Worm (Caenorhabditis elegans) whole organism, L2 larva: ENCODE data around the gene H12I13.6.

Experiments
- C34F6.9 ChIP-seq: fragments of 150-350 bp; optimal IDR thresholded peaks from 2 replicates; lab custom pipeline; 2014; ENCODE audit warnings: missing biosample characterization, missing genetic modification characterization
- R02D3.7 ChIP-seq: fragments of 150-350 bp; optimal IDR thresholded peaks from 2 replicates; lab custom pipeline; 2014; ENCODE audit warnings: missing biosample characterization, missing genetic modification characterization
- alr-1 ChIP-seq: fragments of 150-350 bp; optimal IDR thresholded peaks from 2 replicates; lab custom pipeline; 2014; ENCODE audit warnings: missing biosample characterization, missing genetic modification characterization
- blmp-1 ChIP-seq: sonication (generic microtip); optimal IDR thresholded peaks from 2 replicates; lab custom pipeline; 2017; ENCODE audit warnings: missing genetic modification characterization, mild to moderate bottlenecking, missing compliant biosample characterization, antibody characterized with exemption, moderate library complexity; ENCODE audit not compliant: insufficient read depth
- ceh-82 ChIP-seq: fragments of 150-350 bp; optimal IDR thresholded peaks from 2 replicates; lab custom pipeline; 2014; ENCODE audit warnings: missing biosample characterization, missing genetic modification characterization
- crh-2 ChIP-seq: sonication (generic microtip); optimal IDR thresholded peaks from 2 replicates; lab custom pipeline; 2017; ENCODE audit warnings: missing biosample characterization, missing genetic modification characterization
- egl-27 ChIP-seq: sonication (generic microtip); optimal IDR thresholded peaks from 3 replicates; lab custom pipeline; 2017; ENCODE audit warnings: missing biosample characterization, missing genetic modification reagents, missing genetic modification characterization
- elt-1 ChIP-seq: fragments of 150-350 bp; optimal IDR thresholded peaks from 2 replicates; lab custom pipeline; 2014; ENCODE audit warnings: missing biosample characterization, missing genetic modification characterization
- elt-3 ChIP-seq: sonication (generic microtip); optimal IDR thresholded peaks from 2 replicates; lab custom pipeline; 2017; ENCODE audit warnings: missing biosample characterization, missing genetic modification characterization
- fos-1 ChIP-seq: fragments of 150-350 bp; optimal IDR thresholded peaks from 2 replicates; lab custom pipeline; 2014; ENCODE audit warnings: missing biosample characterization, missing genetic modification characterization
- lin-11 ChIP-seq: fragments of 150-350 bp; sonication (generic microtip); optimal IDR thresholded peaks from 2 replicates; lab custom pipeline; 2014; ENCODE audit warnings: missing biosample characterization, missing genetic modification characterization, inconsistent platforms, mixed read lengths
- lin-13 ChIP-seq: fragments of 150-350 bp; optimal IDR thresholded peaks from 2 replicates; lab custom pipeline; 2014; ENCODE audit warnings: missing biosample characterization, missing genetic modification reagents, missing genetic modification characterization
- mab-5 ChIP-seq: fragments of 150-350 bp; optimal IDR thresholded peaks from 2 replicates; lab custom pipeline; 2014; ENCODE audit warnings: missing biosample characterization, missing genetic modification characterization
- mbf-1 ChIP-seq: sonication (generic microtip); optimal IDR thresholded peaks from 2 replicates; lab custom pipeline; 2017; ENCODE audit warnings: missing biosample characterization, missing genetic modification characterization
- nhr-12 ChIP-seq: fragments of 150-350 bp; optimal IDR thresholded peaks from 2 replicates; lab custom pipeline; 2014; ENCODE audit warnings: missing biosample characterization, missing genetic modification characterization
- nhr-129 ChIP-seq: fragments of 150-350 bp; optimal IDR thresholded peaks from 2 replicates; lab custom pipeline; 2014; ENCODE audit warnings: missing biosample characterization, missing genetic modification characterization
- nhr-23 ChIP-seq: fragments of 150-350 bp; optimal IDR thresholded peaks from 2 replicates; lab custom pipeline; 2014; ENCODE audit warnings: missing biosample characterization, missing genetic modification reagents, missing genetic modification characterization
- nhr-237 ChIP-seq: fragments of 150-350 bp; optimal IDR thresholded peaks from 2 replicates; lab custom pipeline; 2014; ENCODE audit warnings: missing biosample characterization, missing genetic modification characterization
- nhr-25 ChIP-seq: fragments of 150-350 bp; sonication (generic microtip); optimal IDR thresholded peaks from 3 replicates; lab custom pipeline; 2014; ENCODE audit warnings: missing biosample characterization, missing genetic modification characterization
- nhr-6 ChIP-seq: fragments of 150-350 bp; optimal IDR thresholded peaks from 2 replicates; lab custom pipeline; 2014; ENCODE audit warnings: missing biosample characterization, missing genetic modification characterization
- nhr-77 ChIP-seq: fragments of 150-350 bp; optimal IDR thresholded peaks from 2 replicates; lab custom pipeline; 2014; ENCODE audit warnings: missing biosample characterization, missing genetic modification characterization
- peb-1 ChIP-seq: fragments of 150-350 bp; optimal IDR thresholded peaks from 2 replicates; lab custom pipeline; 2014; ENCODE audit warnings: missing biosample characterization, missing genetic modification characterization
- skn-1 ChIP-seq: sonication (generic microtip); optimal IDR thresholded peaks from 2 replicates; lab custom pipeline; 2017; ENCODE audit warnings: missing biosample characterization, missing genetic modification characterization
- sma-9 ChIP-seq, 2 experiments: fragments of 150-350 bp in 1 of 2; sonication (generic microtip) in 1 of 2; optimal IDR thresholded peaks; 2 replicates each; lab custom pipeline; 2014 to 2016; ENCODE audit warnings: missing genetic modification characterization in 2 of 2, mild to moderate bottlenecking in 1 of 2, missing biosample characterization in 1 of 2, missing compliant biosample characterization in 1 of 2, missing genetic modification reagents in 1 of 2, moderate library complexity in 1 of 2
- snpc-4 ChIP-seq: fragments of 150-350 bp; optimal IDR thresholded peaks from 2 replicates; lab custom pipeline; 2014; ENCODE audit warnings: missing biosample characterization, missing genetic modification characterization
- unc-39 ChIP-seq: fragments of 150-350 bp; optimal IDR thresholded peaks from 2 replicates; lab custom pipeline; 2014; ENCODE audit warnings: missing biosample characterization, missing genetic modification characterization
- ztf-1 ChIP-seq: fragments of 200-800 bp; sonication (Bioruptor generic); conservative IDR thresholded peaks from 2 replicates; pipeline ENCODE4 v1.3.6; 2022; ENCODE audit warnings: missing genetic modification characterization, missing compliant biosample characterization
- ztf-4 ChIP-seq: fragments of 150-350 bp; optimal IDR thresholded peaks from 2 replicates; lab custom pipeline; 2014; ENCODE audit warnings: missing biosample characterization, missing genetic modification characterization

H12I13.6 gene

DNA sequence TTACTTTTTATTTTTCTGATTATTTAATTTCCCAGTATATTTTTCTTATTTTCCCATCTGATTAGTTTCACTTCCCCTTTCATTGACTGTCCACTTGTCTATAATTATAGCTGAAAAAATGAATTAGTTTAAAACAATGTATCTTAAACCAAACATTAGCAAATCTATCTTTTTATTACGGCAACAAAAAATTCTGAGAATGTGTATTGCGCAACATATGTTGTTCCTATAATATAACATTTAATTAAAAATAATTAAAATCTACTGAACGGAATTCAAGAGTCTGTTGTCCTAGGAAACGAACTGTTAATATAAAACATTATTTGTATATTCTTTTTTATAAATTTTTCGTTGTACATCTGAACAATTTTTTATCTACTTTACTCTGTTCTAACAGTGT, 32.3 kb downstream of the H12I13.6 start:
- no peak for TF ChIP-seq nhr-77 (tag; lab: Kevin White, UChicago)
- no peak for TF ChIP-seq ceh-82 (tag; lab: Kevin White, UChicago)
- no peak for TF ChIP-seq elt-3 (tag; lab: Kevin White, UChicago)
- no peak for TF ChIP-seq nhr-129
- no peak for TF ChIP-seq nhr-25 (tag; lab: Kevin White, UChicago)
- no peak for TF ChIP-seq blmp-1
- TF ChIP-seq C34F6.9 (tag; lab: Kevin White, UChicago), result no peak
- TF ChIP-seq mab-5 (tag; lab: Kevin White, UChicago), result no peak
- TF ChIP-seq peb-1 (tag; lab: Kevin White, UChicago), result no peak
- no peak for TF ChIP-seq snpc-4
- TF ChIP-seq fos-1 (tag; lab: Kevin White, UChicago), result no peak
- TF ChIP-seq nhr-6, result no peak

DNA sequence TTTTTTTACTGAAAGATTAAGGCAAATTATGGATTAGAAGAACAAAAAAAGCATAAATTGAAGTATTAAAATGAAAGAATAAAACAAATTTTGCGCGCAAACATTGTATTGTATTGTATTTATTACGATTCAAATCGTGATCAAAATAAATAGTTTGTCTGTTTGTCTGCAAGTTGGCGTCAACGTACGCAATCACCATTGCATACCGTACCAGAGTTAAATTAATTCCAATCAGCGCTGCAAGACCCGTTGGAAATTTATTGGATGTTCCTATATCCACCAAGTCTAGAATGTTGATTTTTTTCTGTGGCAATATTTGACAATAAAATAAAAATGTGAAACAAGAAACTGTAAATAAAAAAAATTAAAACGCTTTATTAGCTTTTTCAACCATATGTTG, 35.5 kb downstream of the H12I13.6 start, which contains the start of gene heri-1:
Gene heri-1 (minus strand): TSS at position 8 of the 400 bp plus-strand sequence.
- TF ChIP-seq peb-1 (tag; lab: Kevin White, UChicago) (no peak), fos-1 (tag; lab: Kevin White, UChicago) (no peak), R02D3.7 (tag; lab: Kevin White, UChicago) (no peak), lin-13 (GFP tag; lab: Kevin White, UChicago) (no peak), nhr-237 (tag; lab: Kevin White, UChicago) (no peak), ztf-4 (tag; lab: Kevin White, UChicago) (no peak), mab-5 (tag; lab: Kevin White, UChicago) (no peak), nhr-12 (tag; lab: Kevin White, UChicago) (no peak), blmp-1 (no peak), nhr-129 (no peak), nhr-6 (no peak), crh-2 (no peak), unc-39 (tag; lab: Kevin White, UChicago) (no peak)
- TF ChIP-seq, all 48 proteins: peak for 0

DNA sequence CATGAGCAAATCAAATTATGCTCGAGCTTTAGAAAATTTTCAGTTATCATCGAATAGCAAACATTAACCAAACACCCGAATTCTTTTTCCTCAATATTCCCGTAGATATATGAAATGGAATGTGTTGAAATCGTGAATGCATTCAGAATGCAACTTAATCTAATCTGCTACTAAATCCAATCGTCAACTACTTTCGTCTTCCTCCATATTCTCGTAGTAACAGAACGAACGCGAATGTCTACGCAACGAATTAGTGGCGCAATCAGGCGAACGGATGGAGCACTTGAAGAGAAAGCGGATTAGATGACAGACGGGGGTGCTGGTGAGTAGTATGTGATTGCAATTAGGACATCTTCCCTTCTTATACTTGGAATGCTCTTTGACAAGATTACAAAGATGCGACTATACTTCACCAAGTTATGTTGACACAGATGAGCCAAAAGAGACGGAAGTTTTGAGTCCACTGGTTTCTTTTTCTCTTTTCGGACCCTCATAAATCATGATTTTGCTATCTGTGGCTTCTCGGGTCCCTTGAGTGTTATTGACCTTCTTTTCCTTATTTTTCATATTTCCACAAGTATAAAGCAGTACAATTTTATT, 36.2 kb downstream of the H12I13.6 start:
- TF ChIP-seq skn-1 (tag; lab: Kevin White, UChicago) (no peak), mab-5 (tag; lab: Kevin White, UChicago) (peak; percentile 73)
- TF ChIP-seq, all 48 proteins: peak for 1

DNA sequence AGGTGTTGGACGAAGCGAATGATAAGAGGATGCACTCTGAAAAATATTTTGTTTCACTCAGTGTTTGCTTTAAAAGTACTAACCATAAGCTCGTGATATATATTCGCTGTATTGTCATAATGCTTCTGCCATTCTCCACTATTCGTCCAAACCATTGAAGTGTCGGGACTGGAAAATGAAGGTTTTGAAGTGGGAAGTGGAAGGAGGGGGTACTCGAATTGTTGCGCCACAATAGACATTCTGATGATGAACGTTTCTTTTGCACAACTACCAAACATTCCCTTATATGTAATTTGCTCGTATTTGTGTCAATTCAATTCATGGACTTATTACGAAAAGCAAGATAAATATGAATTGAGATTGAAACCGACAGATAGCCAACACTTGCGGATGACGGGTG, 37.6 kb downstream of the H12I13.6 start:
- TF ChIP-seq unc-39 (tag; lab: Kevin White, UChicago) (no peak), mab-5 (tag; lab: Kevin White, UChicago) (no peak), snpc-4 (no peak), nhr-6 (no peak), nhr-25 (tag; lab: Kevin White, UChicago) (no peak), R02D3.7 (tag; lab: Kevin White, UChicago) (no peak), elt-1 (tag; lab: Kevin White, UChicago) (no peak)

DNA sequence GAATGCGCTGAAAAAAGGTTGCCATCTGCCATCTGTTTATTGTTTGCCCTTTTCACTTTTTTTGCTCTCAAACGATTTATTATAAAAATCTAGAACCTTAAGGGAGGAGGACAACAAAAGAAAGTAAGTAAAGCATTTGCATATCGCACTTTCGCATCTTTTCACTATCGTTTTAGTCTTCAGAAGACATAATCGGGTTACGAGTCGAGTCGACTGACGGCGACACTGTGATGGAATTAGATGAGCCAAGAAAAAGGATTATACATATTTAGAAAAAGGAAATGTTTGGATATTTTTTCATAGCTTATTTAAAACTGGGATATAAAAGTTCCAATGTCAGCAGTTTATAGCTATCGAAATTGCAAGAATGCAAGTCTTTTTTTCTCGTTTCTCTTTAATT, 39.0 kb downstream of the H12I13.6 start:
- no peak for TF ChIP-seq nhr-23 (tag; lab: Kevin White, UChicago)
- TF ChIP-seq nhr-237 (tag; lab: Kevin White, UChicago), result no peak

DNA sequence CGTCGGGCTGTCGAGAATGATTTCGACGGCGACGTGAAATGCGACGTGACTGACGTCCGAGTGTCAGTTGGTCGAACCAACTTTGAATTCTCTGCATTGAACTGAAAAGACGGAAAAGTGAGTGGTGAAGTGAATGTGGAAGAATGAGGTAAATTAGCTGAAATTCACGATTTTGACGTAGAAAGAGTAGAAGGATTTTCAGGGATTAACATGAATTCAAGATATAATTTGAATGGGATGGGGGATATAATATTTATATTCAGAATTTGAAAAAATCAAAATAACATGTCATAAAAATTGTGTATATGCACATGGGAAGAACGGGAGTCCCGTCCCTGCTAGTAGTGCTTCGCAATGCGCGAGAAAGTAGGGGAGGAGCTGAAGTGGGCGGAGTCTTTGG, 40.5 kb downstream of the H12I13.6 start, which contains the start of gene C29H12.6:
Gene C29H12.6 (minus strand): TSS at position 101 of the 400 bp plus-strand sequence.
- no peak for TF ChIP-seq egl-27 (tag; lab: Kevin White, UChicago)

DNA sequence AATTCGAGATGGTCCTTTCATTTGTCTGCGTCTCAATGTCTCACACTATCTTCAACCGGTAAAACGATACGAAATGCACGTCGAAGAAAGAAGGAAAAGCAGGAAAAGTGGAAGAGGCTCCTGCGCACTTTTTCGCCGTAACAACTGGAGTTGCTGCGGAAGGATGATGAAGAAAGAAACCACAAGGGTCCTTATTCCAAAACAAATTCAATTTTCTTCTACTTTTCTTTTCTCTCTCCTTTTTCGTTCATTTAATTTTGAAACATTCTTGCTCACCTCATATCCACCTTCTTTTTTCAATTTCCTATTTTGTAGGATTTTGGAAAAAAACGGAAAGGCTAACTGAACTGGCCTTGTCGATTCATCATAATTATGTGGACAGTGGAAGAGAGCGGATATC, 42.8 kb downstream of the H12I13.6 start:
- TF ChIP-seq R02D3.7 (tag; lab: Kevin White, UChicago) (no peak), nhr-12 (tag; lab: Kevin White, UChicago) (no peak), alr-1 (no peak), mbf-1 (tag; lab: Kevin White, UChicago) (no peak), ztf-1 (GFP tag; lab: Robert Waterston, UW) (no peak), sma-9 (GFP tag; optimal IDR thresholded peaks at IDR 0.05; lab: Kevin White, UChicago) (no peak), sma-9 (tag; optimal IDR thresholded peaks at IDR 0.05; lab: Kevin White, UChicago) (no peak), peb-1 (tag; lab: Kevin White, UChicago) (no peak), lin-11 (tag; lab: Kevin White, UChicago) (no peak), elt-1 (tag; lab: Kevin White, UChicago) (no peak)
- TF ChIP-seq, all 48 proteins: peak for 0
